ENCODE assay signal across 1 worm cellular context in the genomic region with DNA sequence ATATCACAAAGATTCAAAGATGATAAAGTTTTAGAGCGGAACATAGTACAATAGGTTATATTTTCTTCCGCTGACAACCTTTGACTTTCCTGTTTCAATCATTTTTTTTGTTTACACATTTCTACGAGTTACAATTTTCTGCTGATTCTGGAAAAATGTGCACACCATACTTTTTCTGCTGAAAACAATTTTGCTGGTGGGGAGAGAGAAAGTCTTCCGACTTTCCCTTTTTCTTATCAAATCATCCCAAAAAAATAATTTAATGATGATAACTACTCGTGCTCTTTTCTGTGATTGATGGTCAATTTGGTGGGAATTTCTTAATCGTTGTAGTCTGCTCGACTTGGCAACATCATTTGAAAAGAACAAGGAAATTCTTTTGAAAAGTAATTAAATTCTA.
TF ChIP-seq lines count a peak whose summit lies in the region.

No protein-coding gene starts in this region.

TF ChIP-seq in whole organism, L4 larva, 104 proteins besides CTCF, POLR2A, EP300 and RAD21 (continued from another document):
- TF ChIP-seq tag-97 (GFP tag; IDR thresholded peaks at IDR 0.05; lab: Robert Waterston, UW) (no peak), egl-43 (GFP tag; IDR thresholded peaks at IDR 0.05; lab: Robert Waterston, UW) (no peak), pqm-1 (tag; optimal IDR thresholded peaks at IDR 0.05; lab: Kevin White, UChicago) (peak; percentile 27), ztf-11 (tag; optimal IDR thresholded peaks at IDR 0.05; lab: Kevin White, UChicago) (no peak), lin-1 (GFP tag; IDR thresholded peaks at IDR 0.05; lab: Robert Waterston, UW) (0 out of 2 replicates have a peak, but pooled peaks have one; percentile 26), F49E8.2 (tag; optimal IDR thresholded peaks at IDR 0.05; lab: Kevin White, UChicago; ENCODE audit: borderline replicate concordance) (no peak), hmg-1.1 (GFP tag; IDR thresholded peaks at IDR 0.05; lab: Robert Waterston, UW) (no peak), lin-13 (GFP tag; optimal IDR thresholded peaks at IDR 0.05; lab: Kevin White, UChicago) (no peak), hlh-11 (tag; optimal IDR thresholded peaks at IDR 0.05; lab: Kevin White, UChicago) (peak; percentile 65), daf-8 (GFP tag; IDR thresholded peaks at IDR 0.05; lab: Robert Waterston, UW) (no peak), ctbp-1 (GFP tag; IDR thresholded peaks at IDR 0.05; lab: Robert Waterston, UW) (no peak), nhr-6 (tag; optimal IDR thresholded peaks at IDR 0.05; lab: Kevin White, UChicago) (no peak), F37D6.2 (tag; optimal IDR thresholded peaks at IDR 0.05; lab: Kevin White, UChicago) (no peak), set-16 (GFP tag; IDR thresholded peaks at IDR 0.05; lab: Robert Waterston, UW) (no peak), mes-2 (tag; optimal IDR thresholded peaks at IDR 0.05; lab: Kevin White, UChicago; ENCODE audit: poor library complexity, severe bottlenecking) (no peak), aly-2 (tag; optimal IDR thresholded peaks at IDR 0.05; lab: Kevin White, UChicago) (no peak), ztf-7 (tag; optimal IDR thresholded peaks at IDR 0.05; lab: Kevin White, UChicago) (no peak), zfp-2 (tag; optimal IDR thresholded peaks at IDR 0.05; lab: Kevin White, UChicago) (no peak), zip-11 (GFP tag; IDR thresholded peaks at IDR 0.05; lab: Robert Waterston, UW) (no peak), zfp-3 (GFP tag; conservative IDR thresholded peaks at IDR 0.05; lab: Robert Waterston, UW) (no peak), lir-3 (tag; optimal IDR thresholded peaks at IDR 0.05; lab: Kevin White, UChicago) (no peak), unc-130 (GFP tag; optimal IDR thresholded peaks at IDR 0.05; lab: Kevin White, UChicago) (no peak), nhr-28 (tag; optimal IDR thresholded peaks at IDR 0.05; lab: Kevin White, UChicago) (peak; percentile 63), nhr-10 (tag; optimal IDR thresholded peaks at IDR 0.05; lab: Kevin White, UChicago) (no peak), php-3 (GFP tag; IDR thresholded peaks at IDR 0.05; lab: Robert Waterston, UW) (0 out of 2 replicates have a peak, but pooled peaks have one; percentile 53), nhr-11 (tag; optimal IDR thresholded peaks at IDR 0.05; lab: Kevin White, UChicago) (no peak)
